Worm (Caenorhabditis elegans): ENCODE measurements around the gene R11G1.7.
A peak's percentile ranks its signal among the peaks of the same experiment; 100 is the strongest.

R11G1.7 gene

ce11 chrX:3678507-3679175 is 22.6 kb downstream of the R11G1.7 start, which contains the start of gene tag-52:
tag-52 (minus strand) TSS chrX:3678557.
- TF ChIP-seq zfh-2 (GFP tag; conservative IDR thresholded peaks at IDR 0.05) (peak; percentile 66), hmg-20 (GFP tag; IDR thresholded peaks at IDR 0.05) (no peak), dox-1 (GFP tag; IDR thresholded peaks at IDR 0.05) (peak; percentile 48; the same call in 1 of the 2 replicates), ceh-27 (GFP tag; optimal IDR thresholded peaks at IDR 0.05) (peak; percentile 68), sea-2 (GFP tag; IDR thresholded peaks at IDR 0.05) (no peak), snpc-1.3 (tag; optimal IDR thresholded peaks at IDR 0.05; ENCODE audit: insufficient read depth) (no peak), chd-7 (tag; optimal IDR thresholded peaks at IDR 0.05) (peak; percentile 58), ceh-91 (GFP tag; IDR thresholded peaks at IDR 0.05) (no peak), let-526 (GFP tag; IDR thresholded peaks at IDR 0.05) (no peak), sdz-38 (tag; optimal IDR thresholded peaks at IDR 0.05) (no peak), B0035.1 (tag; optimal IDR thresholded peaks at IDR 0.05) (no peak), somi-1 (GFP tag; optimal IDR thresholded peaks at IDR 0.05) (no peak), lin-54 (GFP tag; optimal IDR thresholded peaks at IDR 0.05) (peak; percentile 24), K12H6.12 (tag; optimal IDR thresholded peaks at IDR 0.05) (peak; percentile 57), lsy-27 (tag; optimal IDR thresholded peaks at IDR 0.05; ENCODE audit: borderline replicate concordance, insufficient read depth) (no peak), atf-7 (tag; optimal IDR thresholded peaks at IDR 0.05) (peak; percentile 8), mcd-1 (GFP tag; IDR thresholded peaks at IDR 0.05) (peak; percentile 72), efl-1 (GFP tag; optimal IDR thresholded peaks at IDR 0.05) (peak; percentile 20), F23B12.7 (tag; optimal IDR thresholded peaks at IDR 0.05; ENCODE audit: insufficient read depth) (no peak), ztf-26 (tag; optimal IDR thresholded peaks at IDR 0.05) (peak; percentile 21), nhr-80 (tag; optimal IDR thresholded peaks at IDR 0.05) (peak; percentile 54)

DNA sequence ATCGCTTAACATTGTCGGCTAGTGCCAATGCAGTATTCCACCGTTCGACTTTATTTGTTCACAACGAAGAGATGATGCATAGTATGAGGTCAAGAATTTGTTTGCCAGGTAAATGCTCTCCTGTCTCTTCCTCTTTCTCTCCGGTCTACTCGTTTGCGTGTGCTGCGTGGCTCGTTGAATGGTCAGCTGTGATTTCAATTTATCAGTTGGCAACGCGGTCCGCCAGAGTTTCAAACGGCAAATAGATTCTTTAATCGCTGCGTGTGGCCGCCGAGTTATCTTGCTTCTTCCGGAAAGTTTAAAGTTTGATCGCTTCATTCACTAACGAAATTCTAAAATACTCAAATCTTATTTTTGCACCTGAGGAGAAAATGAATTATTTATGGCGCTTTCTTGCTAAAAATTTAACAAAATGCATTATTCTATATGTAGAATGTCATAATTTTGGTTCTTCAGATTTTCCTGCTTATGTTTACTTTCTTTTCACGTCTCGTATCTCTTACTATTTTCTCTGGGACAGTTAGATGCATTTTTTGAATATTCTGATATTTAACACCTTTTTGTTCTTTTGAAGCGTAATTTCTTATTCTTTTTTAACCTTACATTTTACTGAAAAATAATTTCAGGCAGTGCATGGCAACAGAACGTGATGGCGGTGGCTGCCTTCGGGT is 24.6 kb downstream of the R11G1.7 start, which contains the start of gene tsp-17:
Gene tsp-17, plus strand, starts transcription at position 621 of the 671 bp plus-strand sequence.
- TF ChIP-seq let-607 (tag; optimal IDR thresholded peaks at IDR 0.05) (no peak), akir-1 (GFP tag; optimal IDR thresholded peaks at IDR 0.05) (no peak), B0019.2 (GFP tag; conservative IDR thresholded peaks at IDR 0.05) (no peak), F52B5.7 (tag; optimal IDR thresholded peaks at IDR 0.05) (no peak), D2030.7 (GFP tag; IDR thresholded peaks at IDR 0.05) (no peak), ztf-22 (GFP tag; optimal IDR thresholded peaks at IDR 0.05) (no peak), sea-2 (GFP tag; IDR thresholded peaks at IDR 0.05) (no peak), attf-6 (GFP tag; IDR thresholded peaks at IDR 0.05) (no peak), snpc-3.4 (tag; optimal IDR thresholded peaks at IDR 0.05) (no peak), bed-2 (GFP tag; IDR thresholded peaks at IDR 0.05) (no peak), rpc-1 (optimal IDR thresholded peaks at IDR 0.05) (no peak), rpc-1 (tag; optimal IDR thresholded peaks at IDR 0.05) (no peak)

DNA sequence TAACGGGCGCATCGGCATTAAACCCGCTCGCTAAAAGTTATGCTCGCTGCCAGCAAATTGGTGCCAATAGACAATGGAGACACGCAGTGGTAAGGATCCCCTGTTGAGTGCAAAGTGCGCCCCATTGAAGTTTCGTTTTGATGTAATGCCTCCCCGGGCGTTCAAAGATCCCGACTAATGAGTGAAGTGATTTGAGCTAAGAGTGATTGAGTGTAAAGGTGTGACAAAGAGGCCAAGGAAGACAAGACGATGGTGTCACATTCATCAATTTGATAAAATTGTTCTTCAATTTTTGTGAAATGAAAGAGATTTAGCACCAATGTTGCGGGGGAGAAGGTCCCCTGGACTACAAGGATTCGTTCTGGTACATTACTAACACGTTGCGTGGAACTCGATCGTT is 27.0 kb downstream of the R11G1.7 start:
- TF ChIP-seq ceh-27 (GFP tag; optimal IDR thresholded peaks at IDR 0.05) = no peak
- TF ChIP-seq ztf-28 (GFP tag; IDR thresholded peaks at IDR 0.05) = no peak
- no peak for TF ChIP-seq repo-1 (tag; optimal IDR thresholded peaks at IDR 0.05)
- no peak for TF ChIP-seq F52B5.7 (tag; optimal IDR thresholded peaks at IDR 0.05)
- TF ChIP-seq zfh-2 (GFP tag; conservative IDR thresholded peaks at IDR 0.05) = no peak
- no peak for TF ChIP-seq lir-1 (GFP tag; conservative IDR thresholded peaks at IDR 0.05)
- TF ChIP-seq F39B2.1 (GFP tag; IDR thresholded peaks at IDR 0.05) = no peak
- no peak for TF ChIP-seq hmg-20 (GFP tag; IDR thresholded peaks at IDR 0.05)

Measured in whole organism, young adult.